Worm (Caenorhabditis elegans): ENCODE data around the gene nlp-41.

ce11 chrII:14574790-14575189 is 24.1 kb downstream of the nlp-41 start:
- TF ChIP-seq unc-62 (GFP tag; optimal IDR thresholded peaks at IDR 0.05) (no peak), nhr-11 (tag; optimal IDR thresholded peaks at IDR 0.05) (no peak), blmp-1 (tag; optimal IDR thresholded peaks at IDR 0.05) (no peak), lin-13 (GFP tag; optimal IDR thresholded peaks at IDR 0.05) (no peak), mdl-1 (tag; optimal IDR thresholded peaks at IDR 0.05) (no peak), lin-39 (tag; optimal IDR thresholded peaks at IDR 0.05) (no peak), efl-1 (optimal IDR thresholded peaks at IDR 0.05) (no peak), efl-1 (GFP tag; optimal IDR thresholded peaks at IDR 0.05 in 1 of 2) (no peak)

All from whole organism, L1 larva.